Fruit fly (Drosophila melanogaster) whole organism, embryonic: ENCODE results near the gene CG31436.
A peak's percentile ranks its signal among the peaks of the same experiment; 100 is the strongest.

Source experiments
- Ada2b ChIP-seq: fragments of 200-800 bp; sonication (Bioruptor generic); IDR thresholded peaks from 2 replicates; pipeline ENCODE4 v1.3.6; 2022; ENCODE audit warnings: missing biosample characterization, missing genetic modification characterization
- Blimp-1 ChIP-seq: fragments of 200-800 bp; sonication (Bioruptor generic); optimal IDR thresholded peaks from 3 replicates; lab custom pipeline; 2018; ENCODE audit warnings: missing biosample characterization, missing genetic modification characterization, mild to moderate bottlenecking, moderate library complexity, missing genetic modification reagents
- Bteb2 ChIP-seq: fragments of 200-800 bp; sonication (Bioruptor generic); optimal IDR thresholded peaks from 2 replicates; lab custom pipeline; 2016; ENCODE audit warnings: missing biosample characterization, missing genetic modification characterization
- CG10321 ChIP-seq: fragments of 200-800 bp; sonication (Bioruptor generic); IDR thresholded peaks from 2 replicates; pipeline ENCODE4 v1.3.6; 2022; ENCODE audit warnings: missing biosample characterization, missing genetic modification characterization
- CG11456 ChIP-seq: fragments of 200-800 bp; sonication (Bioruptor generic); IDR thresholded peaks from 3 replicates; pipeline ENCODE4 v1.3.6; 2022; ENCODE audit warnings: missing biosample characterization, missing genetic modification characterization
- CG12155 ChIP-seq: fragments of 200-800 bp; sonication (Bioruptor generic); optimal IDR thresholded peaks from 3 replicates; lab custom pipeline; 2016; ENCODE audit warnings: missing biosample characterization, missing genetic modification characterization
- CG13894 ChIP-seq: fragments of 200-800 bp; sonication (Bioruptor generic); optimal IDR thresholded peaks from 3 replicates; lab custom pipeline; 2018; ENCODE audit warnings: missing biosample characterization, mild to moderate bottlenecking, missing genetic modification characterization, moderate library complexity
- CG14050 ChIP-seq: fragments of 200-800 bp; sonication (Bioruptor generic); IDR thresholded peaks from 3 replicates; pipeline ENCODE4 v1.3.6; 2022; ENCODE audit warnings: missing biosample characterization, missing genetic modification characterization
- CG14860 ChIP-seq: fragments of 200-800 bp; sonication (Bioruptor generic); IDR thresholded peaks from 3 replicates; pipeline ENCODE4 v1.3.6; 2022; ENCODE audit warnings: missing biosample characterization, missing genetic modification characterization; ENCODE audit not compliant: partially characterized antibody
- CG15601 ChIP-seq: fragments of 200-800 bp; sonication (Bioruptor generic); optimal IDR thresholded peaks from 3 replicates; lab custom pipeline; 2019; ENCODE audit warnings: missing biosample characterization, mild to moderate bottlenecking, missing genetic modification characterization, moderate library complexity
- CG1647 ChIP-seq: fragments of 200-800 bp; sonication (Bioruptor generic); optimal IDR thresholded peaks from 3 replicates; lab custom pipeline; 2016; ENCODE audit warnings: missing biosample characterization, missing genetic modification characterization
- CG17186 ChIP-seq: fragments of 200-800 bp; sonication (Bioruptor generic); optimal IDR thresholded peaks from 3 replicates; lab custom pipeline; 2017; ENCODE audit warnings: missing biosample characterization, missing genetic modification reagents, missing genetic modification characterization
- CG32767 ChIP-seq: fragments of 200-800 bp; sonication (Bioruptor generic); IDR thresholded peaks from 2 replicates; pipeline ENCODE4 v1.3.6; 2022; ENCODE audit warnings: missing biosample characterization, missing genetic modification characterization
- CG34224 ChIP-seq: fragments of 200-800 bp; sonication (Bioruptor generic); IDR thresholded peaks from 3 replicates; pipeline ENCODE4 v1.3.6; 2022; ENCODE audit warnings: missing biosample characterization, missing genetic modification characterization; ENCODE audit not compliant: partially characterized antibody
- CG34376 ChIP-seq: fragments of 200-800 bp; sonication (Bioruptor generic); optimal IDR thresholded peaks from 2 replicates; lab custom pipeline; 2018; ENCODE audit warnings: missing biosample characterization, mild to moderate bottlenecking, missing genetic modification characterization
- CG34422 ChIP-seq: fragments of 200-800 bp; sonication (Bioruptor generic); IDR thresholded peaks from 3 replicates; pipeline ENCODE4 v1.3.6; 2022; ENCODE audit warnings: missing biosample characterization, missing genetic modification characterization
- CG3847 ChIP-seq: fragments of 200-800 bp; sonication (Bioruptor generic); IDR thresholded peaks from 2 replicates; pipeline ENCODE4 v1.3.6; 2022; ENCODE audit warnings: missing biosample characterization, missing genetic modification characterization
- CG43689 ChIP-seq: fragments of 200-800 bp; sonication (Bioruptor generic); IDR thresholded peaks from 2 replicates; pipeline ENCODE4 v1.3.6; 2022; ENCODE audit warnings: missing biosample characterization, missing genetic modification characterization
- CG6689 ChIP-seq: fragments of 200-800 bp; sonication (Bioruptor generic); IDR thresholded peaks from 2 replicates; pipeline ENCODE4 v1.3.6; 2022; ENCODE audit warnings: missing biosample characterization, missing genetic modification characterization
- CG7357 ChIP-seq: fragments of 200-800 bp; sonication (Bioruptor generic); IDR thresholded peaks from 3 replicates; pipeline ENCODE4 v1.3.6; 2022; ENCODE audit warnings: missing biosample characterization, missing genetic modification characterization
- CG7556 ChIP-seq: fragments of 200-800 bp; sonication (Bioruptor generic); optimal IDR thresholded peaks from 2 replicates; lab custom pipeline; 2017; ENCODE audit warnings: missing biosample characterization, mild to moderate bottlenecking, missing genetic modification characterization
- CG7786 ChIP-seq: fragments of 200-800 bp; sonication (Bioruptor generic); optimal IDR thresholded peaks from 2 replicates; lab custom pipeline; 2016; ENCODE audit warnings: missing biosample characterization, missing genetic modification characterization
- CG9932 ChIP-seq: fragments of 200-800 bp; sonication (Bioruptor generic); IDR thresholded peaks from 2 replicates; pipeline ENCODE4 v1.3.6; 2022; ENCODE audit warnings: missing biosample characterization, missing genetic modification characterization
- Drgx ChIP-seq: fragments of 200-800 bp; sonication (Bioruptor generic); IDR thresholded peaks from 2 replicates; pipeline ENCODE4 v1.3.6; 2022; ENCODE audit warnings: missing biosample characterization, missing genetic modification characterization
- H15 ChIP-seq: fragments of 200-800 bp; sonication (Bioruptor generic); IDR thresholded peaks from 3 replicates; pipeline ENCODE4 v1.3.6; 2022; ENCODE audit warnings: missing biosample characterization, missing genetic modification characterization
- Hand ChIP-seq: fragments of 200-800 bp; sonication (Bioruptor generic); optimal IDR thresholded peaks from 2 replicates; lab custom pipeline; 2017; ENCODE audit warnings: mild to moderate bottlenecking, missing biosample characterization, missing genetic modification reagents, missing genetic modification characterization
- Hr3 ChIP-seq: fragments of 200-800 bp; sonication (Bioruptor generic); optimal IDR thresholded peaks from 3 replicates; lab custom pipeline; 2016; ENCODE audit warnings: missing biosample characterization, missing genetic modification characterization
- Kr ChIP-seq: fragments of 200-800 bp; sonication (Bioruptor generic); optimal IDR thresholded peaks from 2 replicates; lab custom pipeline; 2017; ENCODE audit warnings: missing biosample characterization, mild to moderate bottlenecking, missing genetic modification characterization
- Med ChIP-seq: fragments of 200-800 bp; sonication (Bioruptor generic); peaks from one replicate; lab custom pipeline; 2016; ENCODE audit warnings: missing biosample characterization, missing genetic modification characterization, mild to moderate bottlenecking, inconsistent platforms, moderate library complexity
- Nf-YB ChIP-seq: fragments of 200-800 bp; sonication (Bioruptor generic); optimal IDR thresholded peaks from 3 replicates; lab custom pipeline; 2019; ENCODE audit warnings: missing biosample characterization, mild to moderate bottlenecking, missing genetic modification characterization, moderate library complexity
- Sin3A ChIP-seq: fragments of >200 bp; optimal IDR thresholded peaks from 2 replicates; lab custom pipeline; 2018
- Six4 ChIP-seq: fragments of 200-800 bp; sonication (Bioruptor generic); optimal IDR thresholded peaks from 2 replicates; lab custom pipeline; 2016; ENCODE audit warnings: missing biosample characterization, missing genetic modification characterization
- Spps ChIP-seq: fragments of 200-800 bp; sonication (Bioruptor generic); optimal IDR thresholded peaks from 2 replicates; lab custom pipeline; 2018; ENCODE audit warnings: missing biosample characterization, mild to moderate bottlenecking, missing genetic modification characterization
- Usf ChIP-seq: fragments of 200-800 bp; sonication (Bioruptor generic); optimal IDR thresholded peaks from 2 replicates; lab custom pipeline; 2017; ENCODE audit warnings: missing genotype, missing biosample characterization, missing genetic modification characterization
- ab ChIP-seq: fragments of 200-800 bp; sonication (Bioruptor generic); optimal IDR thresholded peaks from 2 replicates; lab custom pipeline; 2016; ENCODE audit warnings: missing biosample characterization, missing genetic modification characterization
- bbx ChIP-seq: fragments of 200-800 bp; sonication (Bioruptor generic); IDR thresholded peaks from 2 replicates; pipeline ENCODE4 v1.3.6; 2022; ENCODE audit warnings: missing biosample characterization, missing genetic modification characterization; ENCODE audit not compliant: partially characterized antibody
- bcd ChIP-seq: fragments of 200-800 bp; sonication (Bioruptor generic); optimal IDR thresholded peaks from 2 replicates; lab custom pipeline; 2017; ENCODE audit warnings: missing biosample characterization, mild to moderate bottlenecking, missing genetic modification characterization
- cato ChIP-seq: fragments of 200-800 bp; sonication (Bioruptor generic); optimal IDR thresholded peaks from 2 replicates; lab custom pipeline; 2016; ENCODE audit warnings: missing biosample characterization, missing genetic modification characterization, borderline replicate concordance
- da ChIP-seq: fragments of 200-800 bp; sonication (Bioruptor generic); optimal IDR thresholded peaks from 2 replicates; lab custom pipeline; 2016; ENCODE audit warnings: missing biosample characterization, missing genetic modification characterization
- dimm ChIP-seq: fragments of 200-800 bp; sonication (Bioruptor generic); IDR thresholded peaks from 2 replicates; pipeline ENCODE4 v1.3.6; 2022; ENCODE audit warnings: missing biosample characterization, missing genetic modification characterization
- mld ChIP-seq: fragments of 200-800 bp; sonication (Bioruptor generic); IDR thresholded peaks from 3 replicates; pipeline ENCODE4 v1.3.6; 2022; ENCODE audit warnings: missing biosample characterization, missing genetic modification characterization; ENCODE audit not compliant: partially characterized antibody
- oc ChIP-seq: fragments of 200-800 bp; sonication (Bioruptor generic); optimal IDR thresholded peaks from 2 replicates; lab custom pipeline; 2018; ENCODE audit warnings: missing biosample characterization, mild to moderate bottlenecking, missing genetic modification characterization, moderate library complexity
- onecut ChIP-seq: fragments of 200-800 bp; sonication (Bioruptor generic); IDR thresholded peaks from 2 replicates; pipeline ENCODE4 v1.3.6; 2022; ENCODE audit warnings: missing biosample characterization, missing genetic modification characterization
- pan ChIP-seq, 4 experiments: fragments of >200 bp in 3 of 4; fragments of 200-800 bp in 1 of 4; sonication (Bioruptor generic) in 1 of 4; optimal IDR thresholded peaks in 3 of 4; IDR thresholded peaks in 1 of 4; 2 replicates each; pipeline versions ENCODE4 v1.3.6 to Lab custom; 2017 to 2022; ENCODE audit warnings: missing biosample characterization in 2 of 4, missing genetic modification characterization in 2 of 4, mixed read lengths in 1 of 4
- pzg ChIP-seq: fragments of 200-800 bp; sonication (Bioruptor generic); optimal IDR thresholded peaks from 3 replicates; lab custom pipeline; 2018; ENCODE audit warnings: missing biosample characterization, mild to moderate bottlenecking, missing genetic modification characterization, moderate library complexity
- sens-2 ChIP-seq: fragments of 200-800 bp; sonication (Bioruptor generic); IDR thresholded peaks from 2 replicates; pipeline ENCODE4 v1.3.6; 2022; ENCODE audit warnings: missing biosample characterization, missing genetic modification characterization
- ssp ChIP-seq: fragments of 200-800 bp; sonication (Bioruptor generic); IDR thresholded peaks from 2 replicates; pipeline ENCODE4 v1.3.6; 2022; ENCODE audit warnings: missing biosample characterization, missing genetic modification characterization
- tgo ChIP-seq: fragments of 200-800 bp; sonication (Bioruptor generic); IDR thresholded peaks from 3 replicates; pipeline ENCODE4 v1.3.6; 2022; ENCODE audit warnings: missing biosample characterization, missing genetic modification characterization
- tio ChIP-seq: fragments of 200-800 bp; sonication (Bioruptor generic); optimal IDR thresholded peaks from 2 replicates; lab custom pipeline; 2017; ENCODE audit warnings: missing biosample characterization, missing genetic modification characterization, inconsistent platforms
- unc-4 ChIP-seq: fragments of 200-800 bp; sonication (Bioruptor generic); IDR thresholded peaks from 2 replicates; pipeline ENCODE4 v1.3.6; 2022; ENCODE audit warnings: missing biosample characterization, missing genetic modification characterization; ENCODE audit not compliant: partially characterized antibody

CG31436 gene

DNA sequence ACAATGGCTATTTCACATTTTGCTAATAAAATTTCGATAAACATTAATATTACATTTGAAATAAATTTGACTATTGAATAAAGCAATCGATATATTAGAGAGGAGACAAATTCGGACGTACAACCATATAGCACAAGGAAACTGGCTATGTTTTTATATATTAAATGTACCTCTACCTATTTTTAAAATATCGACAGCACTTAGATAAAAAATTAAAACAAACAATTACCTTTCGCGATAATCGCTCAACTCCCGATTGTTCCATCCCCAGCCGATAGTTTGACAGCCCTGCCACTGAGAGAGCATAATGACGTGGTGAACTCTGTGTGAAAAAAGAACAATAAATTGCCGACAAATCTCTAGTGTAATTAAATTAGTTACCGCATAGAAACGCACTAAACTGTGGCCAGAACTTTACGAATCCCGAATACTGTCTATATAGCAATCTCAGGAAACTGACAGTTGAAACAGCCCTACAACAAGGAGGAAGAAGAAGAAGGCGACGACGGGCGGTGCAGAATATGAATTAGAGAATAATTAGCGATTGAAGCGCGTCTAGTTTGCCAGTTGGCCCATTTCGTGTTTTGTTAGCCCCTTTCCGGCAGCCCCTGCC is 45.2 kb upstream of the CG31436 start, which contains the start of gene CG11857 (continued):
- TF ChIP-seq H15 (GFP tag; lab: Robert Waterston, UW) (peak; percentile 99), CG15601 (tag; lab: Kevin White, UChicago) (peak; percentile 96), dimm (peak; percentile 97), da (GFP tag; lab: Kevin White, UChicago) (peak; percentile 95), Nf-YB (GFP tag; lab: Kevin White, UChicago) (peak; percentile 80), Usf (peak; percentile 96), Hr3 (GFP tag; lab: Kevin White, UChicago) (peak; percentile 99), CG14050 (GFP tag; lab: Robert Waterston, UW) (peak; percentile 98), unc-4 (GFP tag; lab: Robert Waterston, UW) (peak; percentile 99), CG7786 (GFP tag; lab: Kevin White, UChicago) (peak; percentile 98), bbx (peak; percentile 98), tgo (GFP tag; lab: Robert Waterston, UW) (peak; percentile 99), CG12155 (GFP tag; lab: Kevin White, UChicago) (peak; percentile 98), CG7357 (GFP tag; lab: Robert Waterston, UW) (peak; percentile 95), CG3847 (GFP tag; lab: Robert Waterston, UW) (peak; percentile 99), Hand (peak; percentile 86), bcd (GFP tag; lab: Kevin White, UChicago) (peak; percentile 97), CG14860 (GFP tag; lab: Robert Waterston, UW) (peak; percentile 100), CG10321 (GFP tag; lab: Robert Waterston, UW) (peak; percentile 83), Kr (GFP tag; lab: Kevin White, UChicago) (peak; percentile 21), Sin3A (lab: Kevin White, UChicago) (peak; percentile 47), CG17186 (GFP tag; lab: Kevin White, UChicago) (peak; percentile 94), CG9932 (GFP tag; lab: Robert Waterston, UW) (peak; percentile 100), Drgx (GFP tag; lab: Robert Waterston, UW) (peak; percentile 96), CG7556 (peak; percentile 96), tio (GFP tag; lab: Kevin White, UChicago) (no peak), Med (GFP tag; lab: Kevin White, UChicago) (peak; percentile 100), CG34224 (GFP tag; lab: Robert Waterston, UW) (peak; percentile 100), onecut (peak; percentile 93), cato (GFP tag; lab: Kevin White, UChicago) (peak; percentile 97), ssp (GFP tag; lab: Robert Waterston, UW) (peak; percentile 95), CG43689 (peak; percentile 93), oc (peak; percentile 94), pzg (peak; percentile 89), CG34376 (GFP tag; lab: Kevin White, UChicago) (peak; percentile 97), CG32767 (GFP tag; lab: Robert Waterston, UW) (peak; percentile 97), CG1647 (peak; percentile 97), CG13894 (tag; lab: Kevin White, UChicago) (peak; percentile 97), Spps (peak; percentile 94), CG34422 (GFP tag; lab: Robert Waterston, UW) (peak; percentile 100), Blimp-1 (GFP tag; lab: Kevin White, UChicago) (peak; percentile 95), pan (optimal IDR thresholded peaks at IDR 0.05; lab: Kevin White, UChicago) (no peak), pan (GFP tag; optimal IDR thresholded peaks at IDR 0.05 in 1 of 2, IDR thresholded peaks at IDR 0.05 in 1 of 2) (peak in 1 of 2 experiments; percentile 99), ab (GFP tag; lab: Kevin White, UChicago) (peak; percentile 91), Six4 (GFP tag; lab: Kevin White, UChicago) (peak; percentile 97), sens-2 (peak; percentile 99), CG11456 (peak; percentile 99), Ada2b (GFP tag; lab: Robert Waterston, UW) (peak; percentile 98), CG6689 (GFP tag; lab: Robert Waterston, UW) (peak; percentile 98), mld (GFP tag; lab: Robert Waterston, UW) (peak; percentile 98), Bteb2 (GFP tag; lab: Kevin White, UChicago) (peak; percentile 98)
